Fruit fly (Drosophila melanogaster) whole organism, wandering third instar larva: Measurements from ENCODE around the gene dsx.

Experiments
- Abd-B ChIP-seq: fragments of >200 bp; optimal IDR thresholded peaks from 2 replicates; lab custom pipeline; 2017; ENCODE audit warnings: missing biosample characterization, missing genetic modification characterization
- CG9705 ChIP-seq: fragments of 200-800 bp; sonication (Bioruptor generic); optimal IDR thresholded peaks from 2 replicates; lab custom pipeline; 2018; ENCODE audit warnings: missing biosample characterization, mild to moderate bottlenecking, missing genetic modification characterization
- CrebA ChIP-seq: fragments of 200-800 bp; sonication (Bioruptor generic); optimal IDR thresholded peaks from 2 replicates; lab custom pipeline; 2016; ENCODE audit warnings: missing biosample characterization, mild to moderate bottlenecking, missing genetic modification characterization, borderline replicate concordance
- Dfd ChIP-seq: fragments of >200 bp; optimal IDR thresholded peaks from 2 replicates; lab custom pipeline; 2017; ENCODE audit warnings: missing biosample characterization, missing genetic modification characterization
- Dif ChIP-seq: fragments of 200-275, 200-300 bp; sonication (Bioruptor generic); optimal IDR thresholded peaks from 2 replicates; lab custom pipeline; 2018; ENCODE audit warnings: missing biosample characterization, missing genetic modification characterization; ENCODE audit not compliant: partially characterized antibody
- GATAd ChIP-seq: sonication (Bioruptor generic); optimal IDR thresholded peaks from 2 replicates; lab custom pipeline; 2016; ENCODE audit warnings: missing biosample characterization, missing genetic modification characterization
- HLH106 ChIP-seq: fragments of 200-800 bp; optimal IDR thresholded peaks from 3 replicates; lab custom pipeline; 2019; ENCODE audit warnings: missing biosample characterization, mild to moderate bottlenecking, missing genetic modification characterization, moderate library complexity
- Hnf4 ChIP-seq: fragments of 200-800 bp; sonication (Bioruptor generic); optimal IDR thresholded peaks from 2 replicates; lab custom pipeline; 2016; ENCODE audit warnings: missing biosample characterization, mild to moderate bottlenecking, missing genetic modification characterization
- Hr78 ChIP-seq: fragments of >200 bp; optimal IDR thresholded peaks from 2 replicates; lab custom pipeline; 2017; ENCODE audit warnings: missing biosample characterization, missing genetic modification characterization
- Hr83 ChIP-seq: fragments of 200-300 bp; sonication (Bioruptor generic); optimal IDR thresholded peaks from 2 replicates; lab custom pipeline; 2016; ENCODE audit warnings: missing biosample characterization, mild to moderate bottlenecking, missing genetic modification characterization, moderate library complexity; ENCODE audit not compliant: poor library complexity, severe bottlenecking
- Jra ChIP-seq: sonication (Bioruptor generic); optimal IDR thresholded peaks from 2 replicates; lab custom pipeline; 2016; ENCODE audit warnings: missing biosample characterization, missing genetic modification characterization
- Mio ChIP-seq: sonication (Bioruptor generic); optimal IDR thresholded peaks from 2 replicates; lab custom pipeline; 2016; ENCODE audit warnings: missing biosample characterization, missing genetic modification characterization
- OdsH ChIP-seq: fragments of 200-800 bp; sonication (Bioruptor generic); optimal IDR thresholded peaks from 2 replicates; lab custom pipeline; 2016; ENCODE audit warnings: missing biosample characterization, mild to moderate bottlenecking, missing genetic modification characterization
- Rel ChIP-seq, 2 experiments: fragments of 200-800 bp; sonication (Bioruptor generic) in 1 of 2; optimal IDR thresholded peaks; 2 replicates in 1 of 2; 3 replicates in 1 of 2; lab custom pipeline; 2016 to 2019; ENCODE audit warnings: mild to moderate bottlenecking in 2 of 2, missing biosample characterization in 2 of 2, missing genetic modification characterization in 2 of 2, moderate library complexity in 1 of 2
- Sp1 ChIP-seq: fragments of 200-800 bp; sonication (Bioruptor generic); optimal IDR thresholded peaks from 3 replicates; lab custom pipeline; 2019; ENCODE audit warnings: missing biosample characterization, mild to moderate bottlenecking, missing genetic modification characterization, moderate library complexity
- br ChIP-seq: fragments of 200-800 bp; sonication (Bioruptor generic); optimal IDR thresholded peaks from 2 replicates; lab custom pipeline; 2016; ENCODE audit warnings: missing biosample characterization, missing genetic modification characterization
- dmrt93B ChIP-seq: fragments of 200-800 bp; sonication (Bioruptor generic); optimal IDR thresholded peaks from 2 replicates; lab custom pipeline; 2018; ENCODE audit warnings: missing biosample characterization, mild to moderate bottlenecking, missing genetic modification characterization
- dsf ChIP-seq: sonication (Bioruptor generic); optimal IDR thresholded peaks from 2 replicates; lab custom pipeline; 2016; ENCODE audit warnings: missing biosample characterization, missing genetic modification characterization, borderline replicate concordance
- foxo ChIP-seq, 2 experiments: fragments of 200-800 bp; sonication (Bioruptor generic); optimal IDR thresholded peaks; 2 replicates in 1 of 2; 3 replicates in 1 of 2; lab custom pipeline; 2016 to 2017; ENCODE audit warnings: missing biosample characterization in 2 of 2, missing genetic modification characterization in 2 of 2
- fru ChIP-seq: fragments of 200-800 bp; sonication (Bioruptor generic); optimal IDR thresholded peaks from 3 replicates; lab custom pipeline; 2016; ENCODE audit warnings: missing biosample characterization, mild to moderate bottlenecking, missing genetic modification characterization
- lola ChIP-seq: fragments of >200 bp; optimal IDR thresholded peaks from 2 replicates; lab custom pipeline; 2017; ENCODE audit warnings: missing biosample characterization, missing genetic modification characterization
- pan ChIP-seq: fragments of >200 bp; optimal IDR thresholded peaks from 2 replicates; lab custom pipeline; 2017
- rgr ChIP-seq: fragments of 200-800 bp; sonication (Bioruptor generic); optimal IDR thresholded peaks from 3 replicates; lab custom pipeline; 2016; ENCODE audit warnings: missing biosample characterization, mild to moderate bottlenecking, missing genetic modification characterization
- sage ChIP-seq: fragments of 200-800 bp; sonication (Bioruptor generic); optimal IDR thresholded peaks from 2 replicates; lab custom pipeline; 2016; ENCODE audit warnings: missing biosample characterization, mild to moderate bottlenecking, missing genetic modification characterization
- sv ChIP-seq: fragments of 200-800 bp; sonication (Bioruptor generic); optimal IDR thresholded peaks from 3 replicates; lab custom pipeline; 2016; ENCODE audit warnings: missing biosample characterization, missing genetic modification characterization
- tai ChIP-seq: sonication (Bioruptor generic); optimal IDR thresholded peaks from 2 replicates; lab custom pipeline; 2016; ENCODE audit warnings: missing biosample characterization, missing genetic modification characterization
- woc ChIP-seq: sonication (Bioruptor generic); optimal IDR thresholded peaks from 2 replicates; lab custom pipeline; 2016; ENCODE audit warnings: missing biosample characterization, mild to moderate bottlenecking, missing genetic modification characterization

The dsx gene

dm6 chr3R:7947349-7947748 lies 19.9 kb downstream of the dsx start:
- TF ChIP-seq lola (GFP tag; lab: Kevin White, UChicago) (no peak), sage (no peak), Sp1 (GFP tag; lab: Kevin White, UChicago) (no peak), Dif (GFP tag; lab: Kevin White, UChicago) (no peak), CrebA (no peak), fru (GFP tag; lab: Kevin White, UChicago) (no peak), Mio (GFP tag; lab: Kevin White, UChicago) (no peak), pan (no peak), GATAd (GFP tag; lab: Kevin White, UChicago) (no peak), tai (GFP tag; lab: Kevin White, UChicago) (no peak), dmrt93B (GFP tag; lab: Kevin White, UChicago) (no peak)
- TF ChIP-seq, all 38 proteins: peak for 0

- TF ChIP-seq Dif (GFP tag; lab: Kevin White, UChicago): no peak
- TF ChIP-seq Jra (GFP tag; lab: Kevin White, UChicago): no peak
- TF ChIP-seq fru (GFP tag; lab: Kevin White, UChicago): peak; percentile 11
- no peak for TF ChIP-seq Hr83 (GFP tag; lab: Kevin White, UChicago)
These were observed 22.4 kb downstream of the dsx start for dm6 chr3R:7944699-7945349.

dm6 chr3R:7936786-7937363 lies 30.3 kb downstream of the dsx start:
- TF ChIP-seq sv (GFP tag; lab: Kevin White, UChicago): no peak
- no peak for TF ChIP-seq Hr83 (GFP tag; lab: Kevin White, UChicago)
- no peak for TF ChIP-seq pan
- no peak for TF ChIP-seq Hnf4 (GFP tag; lab: Kevin White, UChicago)
- peak; percentile 90 for TF ChIP-seq Dfd (GFP tag; lab: Kevin White, UChicago)

dm6 chr3R:7926354-7926753 lies 40.9 kb downstream of the dsx start:
- TF ChIP-seq HLH106 (tag; lab: Kevin White, UChicago) (no peak), woc (GFP tag; lab: Kevin White, UChicago) (no peak), foxo (GFP tag; optimal IDR thresholded peaks at IDR 0.05; lab: Kevin White, UChicago) (no peak), Hnf4 (GFP tag; lab: Kevin White, UChicago) (no peak), Rel (GFP tag; optimal IDR thresholded peaks at IDR 0.05; lab: Kevin White, UChicago) (no peak), Rel (tag; optimal IDR thresholded peaks at IDR 0.05; lab: Kevin White, UChicago) (no peak), dsf (no peak), tai (GFP tag; lab: Kevin White, UChicago) (no peak), sv (GFP tag; lab: Kevin White, UChicago) (no peak), br (GFP tag; lab: Kevin White, UChicago) (no peak), GATAd (GFP tag; lab: Kevin White, UChicago) (no peak), CrebA (no peak), sage (no peak), Abd-B (no peak), rgr (GFP tag; lab: Kevin White, UChicago) (no peak)

- TF ChIP-seq HLH106 (tag; lab: Kevin White, UChicago) (no peak), CG9705 (GFP tag; lab: Kevin White, UChicago) (no peak), Hr78 (no peak), OdsH (no peak), Jra (GFP tag; lab: Kevin White, UChicago) (no peak), dmrt93B (GFP tag; lab: Kevin White, UChicago) (no peak), Sp1 (GFP tag; lab: Kevin White, UChicago) (no peak), Rel (GFP tag; optimal IDR thresholded peaks at IDR 0.05; lab: Kevin White, UChicago) (no peak), Rel (tag; optimal IDR thresholded peaks at IDR 0.05; lab: Kevin White, UChicago) (no peak)
- TF ChIP-seq, all 38 proteins: peak for 0
These were observed 47.0 kb downstream of the dsx start, which contains the start of the genes CG10445 and lds for dm6 chr3R:7920196-7920595. Gene CG10445, minus strand, starts transcription at chr3R:7920299. Gene lds, plus strand, starts transcription at chr3R:7920431.

dm6 chr3R:7913551-7913950 lies 53.7 kb downstream of the dsx start, which contains the start of gene kipf:
Gene kipf, plus strand, starts transcription at chr3R:7913851.
- no peak for TF ChIP-seq Hr83 (GFP tag; lab: Kevin White, UChicago)
- TF ChIP-seq rgr (GFP tag; lab: Kevin White, UChicago): no peak
